Worm (Caenorhabditis elegans): ENCODE data around the gene K12D9.1.

ce11 chrV:2993816-2994215 lies 20.5 kb upstream of the K12D9.1 start, which contains the start of gene srw-115:
- no peak for TF ChIP-seq nhr-237 (tag; optimal IDR thresholded peaks at IDR 0.05)
- TF ChIP-seq mdl-1 (tag; optimal IDR thresholded peaks at IDR 0.05) = no peak
